Fruit fly (Drosophila melanogaster) whole organism, embryonic: Measurements from ENCODE around the gene nAChRalpha5.

ENCODE experiments used
- Adf1 ChIP-seq: fragments of 200-800 bp; sonication (Bioruptor generic); IDR thresholded peaks from 2 replicates; pipeline ENCODE4 v1.3.6; 2022; ENCODE audit warnings: missing biosample characterization, missing genetic modification characterization
- CG10267 ChIP-seq: fragments of 200-800 bp; sonication (Bioruptor generic); optimal IDR thresholded peaks from 2 replicates; lab custom pipeline; 2018; ENCODE audit warnings: missing biosample characterization, mild to moderate bottlenecking, missing genetic modification characterization, moderate library complexity
- CG10979 ChIP-seq: fragments of 200-800 bp; sonication (Bioruptor generic); optimal IDR thresholded peaks from 2 replicates; lab custom pipeline; 2018; ENCODE audit warnings: missing biosample characterization, mild to moderate bottlenecking, missing genetic modification characterization, moderate library complexity
- CG11456 ChIP-seq: fragments of 200-800 bp; sonication (Bioruptor generic); IDR thresholded peaks from 3 replicates; pipeline ENCODE4 v1.3.6; 2022; ENCODE audit warnings: missing biosample characterization, missing genetic modification characterization
- CG11695 ChIP-seq: fragments of 200-800 bp; sonication (Bioruptor generic); IDR thresholded peaks from 3 replicates; pipeline ENCODE4 v1.3.6; 2022; ENCODE audit warnings: missing biosample characterization, missing genetic modification characterization
- CG12659 ChIP-seq: fragments of 200-800 bp; sonication (Bioruptor generic); optimal IDR thresholded peaks from 3 replicates; lab custom pipeline; 2017; ENCODE audit warnings: mild to moderate bottlenecking, missing biosample characterization, missing genetic modification reagents, missing genetic modification characterization
- CG13894 ChIP-seq: fragments of 200-800 bp; sonication (Bioruptor generic); optimal IDR thresholded peaks from 3 replicates; lab custom pipeline; 2018; ENCODE audit warnings: missing biosample characterization, mild to moderate bottlenecking, missing genetic modification characterization, moderate library complexity
- CG1603 ChIP-seq: fragments of 200-800 bp; sonication (Bioruptor generic); optimal IDR thresholded peaks from 2 replicates; lab custom pipeline; 2019; ENCODE audit warnings: missing biosample characterization, mild to moderate bottlenecking, missing genetic modification characterization, moderate library complexity
- CG17328 ChIP-seq: fragments of 200-800 bp; sonication (Bioruptor generic); IDR thresholded peaks from 2 replicates; pipeline ENCODE4 v1.3.6; 2022; ENCODE audit warnings: missing biosample characterization, missing genetic modification characterization
- CG17612 ChIP-seq: fragments of 200-800 bp; sonication (Bioruptor generic); IDR thresholded peaks from 2 replicates; pipeline ENCODE4 v1.3.6; 2022; ENCODE audit warnings: missing biosample characterization, missing genetic modification characterization
- CG2889 ChIP-seq: fragments of 200-800 bp; sonication (Bioruptor generic); IDR thresholded peaks from 3 replicates; pipeline ENCODE4 v1.3.6; 2022; ENCODE audit warnings: missing biosample characterization, missing genetic modification characterization
- CG4360 ChIP-seq: fragments of 200-800 bp; sonication (Bioruptor generic); IDR thresholded peaks from 2 replicates; pipeline ENCODE4 v1.3.6; 2022; ENCODE audit warnings: missing biosample characterization, missing genetic modification characterization
- CG6254 ChIP-seq: fragments of 200-800 bp; sonication (Bioruptor generic); optimal IDR thresholded peaks from 3 replicates; lab custom pipeline; 2017; ENCODE audit warnings: mild to moderate bottlenecking, missing biosample characterization, missing genetic modification reagents, missing genetic modification characterization
- CG6689 ChIP-seq: fragments of 200-800 bp; sonication (Bioruptor generic); IDR thresholded peaks from 2 replicates; pipeline ENCODE4 v1.3.6; 2022; ENCODE audit warnings: missing biosample characterization, missing genetic modification characterization
- D ChIP-seq, 2 experiments: fragments of 200-800 bp in 1 of 2; fragments of >200 bp in 1 of 2; sonication (Bioruptor generic) in 1 of 2; optimal IDR thresholded peaks; 2 replicates in 1 of 2; 3 replicates in 1 of 2; lab custom pipeline; 2017; ENCODE audit warnings: mild to moderate bottlenecking in 1 of 2, missing biosample characterization in 1 of 2, missing genetic modification characterization in 1 of 2, missing genetic modification reagents in 1 of 2
- E2f1 ChIP-seq: fragments of 200-800 bp; sonication (Bioruptor generic); IDR thresholded peaks from 2 replicates; pipeline ENCODE4 v1.3.6; 2022; ENCODE audit warnings: missing biosample characterization, missing genetic modification characterization
- Ets65A ChIP-seq: fragments of 200-800 bp; sonication (Bioruptor generic); peaks from one replicate; lab custom pipeline; 2016; ENCODE audit warnings: missing biosample characterization, missing genetic modification characterization
- HLH3B ChIP-seq: fragments of 200-800 bp; sonication (Bioruptor generic); IDR thresholded peaks from 2 replicates; pipeline ENCODE4 v1.3.6; 2022; ENCODE audit warnings: missing biosample characterization, missing genetic modification characterization
- Med ChIP-seq: fragments of 200-800 bp; sonication (Bioruptor generic); peaks from one replicate; lab custom pipeline; 2016; ENCODE audit warnings: missing biosample characterization, missing genetic modification characterization, mild to moderate bottlenecking, inconsistent platforms, moderate library complexity
- NK7.1 ChIP-seq: fragments of 200-800 bp; sonication (Bioruptor generic); optimal IDR thresholded peaks from 3 replicates; lab custom pipeline; 2016; ENCODE audit warnings: missing biosample characterization, missing genetic modification characterization
- Side ChIP-seq: fragments of 200-800 bp; sonication (Bioruptor generic); optimal IDR thresholded peaks from 2 replicates; lab custom pipeline; 2016; ENCODE audit warnings: missing biosample characterization, missing genetic modification characterization
- abd-A ChIP-seq: fragments of 200-800 bp; sonication (Bioruptor generic); optimal IDR thresholded peaks from 3 replicates; lab custom pipeline; 2019; ENCODE audit warnings: missing biosample characterization, mild to moderate bottlenecking, missing genetic modification characterization, moderate library complexity
- cg ChIP-seq: fragments of 200-800 bp; sonication (Bioruptor generic); optimal IDR thresholded peaks from 3 replicates; lab custom pipeline; 2019; ENCODE audit warnings: missing biosample characterization, mild to moderate bottlenecking, missing genetic modification characterization, moderate library complexity
- crol ChIP-seq: fragments of 200-800 bp; sonication (Bioruptor generic); IDR thresholded peaks from 2 replicates; pipeline ENCODE4 v1.3.6; 2022; ENCODE audit warnings: missing biosample characterization, missing genetic modification characterization
- crp ChIP-seq, 2 experiments: fragments of 200-800 bp; sonication (Bioruptor generic); optimal IDR thresholded peaks; 2 replicates in 1 of 2; 3 replicates in 1 of 2; lab custom pipeline; 2017; ENCODE audit warnings: missing biosample characterization in 2 of 2, missing genetic modification characterization in 2 of 2, mild to moderate bottlenecking in 1 of 2, moderate library complexity in 1 of 2
- da ChIP-seq: fragments of 200-800 bp; sonication (Bioruptor generic); optimal IDR thresholded peaks from 2 replicates; lab custom pipeline; 2016; ENCODE audit warnings: missing biosample characterization, missing genetic modification characterization
- ems ChIP-seq: fragments of 200-800 bp; sonication (Bioruptor generic); optimal IDR thresholded peaks from 3 replicates; lab custom pipeline; 2016; ENCODE audit warnings: missing biosample characterization, missing genetic modification characterization
- ewg ChIP-seq: fragments of 200-800 bp; sonication (Bioruptor generic); optimal IDR thresholded peaks from 3 replicates; lab custom pipeline; 2017; ENCODE audit warnings: mild to moderate bottlenecking, missing biosample characterization, missing genetic modification reagents, missing genetic modification characterization
- fd3F ChIP-seq: fragments of 200-800 bp; sonication (Bioruptor generic); optimal IDR thresholded peaks from 2 replicates; lab custom pipeline; 2018; ENCODE audit warnings: missing biosample characterization, mild to moderate bottlenecking, missing genetic modification characterization, moderate library complexity
- grn ChIP-seq: fragments of 200-800 bp; sonication (Bioruptor generic); optimal IDR thresholded peaks from 3 replicates; lab custom pipeline; 2017; ENCODE audit warnings: missing biosample characterization, missing genetic modification characterization
- klu ChIP-seq: fragments of 200-800 bp; sonication (Bioruptor generic); IDR thresholded peaks from 2 replicates; pipeline ENCODE4 v1.3.6; 2022; ENCODE audit warnings: missing biosample characterization, missing genetic modification characterization
- mam ChIP-seq: fragments of 200-800 bp; sonication (Bioruptor generic); optimal IDR thresholded peaks from 3 replicates; lab custom pipeline; 2016; ENCODE audit warnings: missing biosample characterization, missing genetic modification characterization
- nerfin-2 ChIP-seq: fragments of 200-800 bp; sonication (Bioruptor generic); IDR thresholded peaks from 2 replicates; pipeline ENCODE4 v1.3.6; 2022; ENCODE audit warnings: missing biosample characterization, missing genetic modification characterization; ENCODE audit not compliant: partially characterized antibody
- nmo ChIP-seq: fragments of 200-800 bp; sonication (Bioruptor generic); optimal IDR thresholded peaks from 2 replicates; lab custom pipeline; 2018; ENCODE audit warnings: missing biosample characterization, mild to moderate bottlenecking, missing genetic modification characterization, moderate library complexity
- pros ChIP-seq: fragments of 200-800 bp; sonication (Bioruptor generic); optimal IDR thresholded peaks from 3 replicates; lab custom pipeline; 2019; ENCODE audit warnings: missing biosample characterization, mild to moderate bottlenecking, missing genetic modification characterization, moderate library complexity
- salm ChIP-seq: fragments of 200-800 bp; sonication (Bioruptor generic); optimal IDR thresholded peaks from 2 replicates; lab custom pipeline; 2018; ENCODE audit warnings: missing biosample characterization, mild to moderate bottlenecking, missing genetic modification characterization
- sc ChIP-seq, 3 experiments: fragments of >200 bp in 2 of 3; fragments of 200-800 bp in 1 of 3; sonication (Bioruptor generic) in 1 of 3; optimal IDR thresholded peaks; 2 replicates in 2 of 3; 3 replicates in 1 of 3; lab custom pipeline; 2017; ENCODE audit warnings: mild to moderate bottlenecking in 1 of 3, missing biosample characterization in 1 of 3, missing genetic modification characterization in 1 of 3, missing genetic modification reagents in 1 of 3
- scrt ChIP-seq: fragments of 200-800 bp; sonication (Bioruptor generic); optimal IDR thresholded peaks from 2 replicates; lab custom pipeline; 2018; ENCODE audit warnings: missing biosample characterization, mild to moderate bottlenecking, missing genetic modification characterization, moderate library complexity
- seq ChIP-seq: fragments of 200-800 bp; sonication (Bioruptor generic); IDR thresholded peaks from 2 replicates; pipeline ENCODE4 v1.3.6; 2022; ENCODE audit warnings: missing biosample characterization, missing genetic modification characterization
- sim ChIP-seq: fragments of 200-800 bp; sonication (Bioruptor generic); IDR thresholded peaks from 2 replicates; pipeline ENCODE4 v1.3.6; 2022; ENCODE audit warnings: missing biosample characterization, missing genetic modification characterization
- slbo ChIP-seq: fragments of 200-800 bp; sonication (Bioruptor generic); IDR thresholded peaks from 2 replicates; pipeline ENCODE4 v1.3.6; 2022; ENCODE audit warnings: missing biosample characterization, missing genetic modification characterization
- slp2 ChIP-seq: fragments of 200-800 bp; sonication (Bioruptor generic); optimal IDR thresholded peaks from 2 replicates; lab custom pipeline; 2016; ENCODE audit warnings: missing biosample characterization, missing genetic modification characterization
- stc ChIP-seq: fragments of 200-800 bp; sonication (Bioruptor generic); IDR thresholded peaks from 2 replicates; pipeline ENCODE4 v1.3.6; 2022; ENCODE audit warnings: missing biosample characterization, missing genetic modification characterization
- z ChIP-seq: fragments of 200-800 bp; sonication (Bioruptor generic); IDR thresholded peaks from 3 replicates; pipeline ENCODE4 v1.3.6; 2022; ENCODE audit warnings: missing biosample characterization, missing genetic modification characterization

The nAChRalpha5 gene

dm6 chr2L:14133562-14134539 lies 93.9 kb downstream of the nAChRalpha5 start (continued):
- TF ChIP-seq crp (GFP tag; optimal IDR thresholded peaks at IDR 0.05; lab: Kevin White, UChicago) (peak in 1 of 2 experiments; percentile 27), abd-A (peak; percentile 91), ewg (GFP tag; lab: Kevin White, UChicago) (peak; percentile 92), scrt (GFP tag; lab: Kevin White, UChicago) (peak; percentile 82), CG4360 (GFP tag; lab: Robert Waterston, UW) (no peak), da (GFP tag; lab: Kevin White, UChicago) (no peak), Adf1 (GFP tag; lab: Robert Waterston, UW) (peak; percentile 86)
- TF ChIP-seq, all 482 proteins: peak for 14

dm6 chr2L:14136197-14136596 lies 96.2 kb downstream of the nAChRalpha5 start:
- no peak for TF ChIP-seq CG17612 (GFP tag; lab: Robert Waterston, UW)
- TF ChIP-seq cg (GFP tag; lab: Kevin White, UChicago): peak; percentile 6
- no peak for TF ChIP-seq Side (GFP tag; lab: Kevin White, UChicago)
- no peak for TF ChIP-seq NK7.1 (GFP tag; lab: Kevin White, UChicago)
- no peak for TF ChIP-seq CG17328 (GFP tag; lab: Robert Waterston, UW)
- 0 out of 2 replicates have a peak, but pooled peaks have one; percentile 30 for TF ChIP-seq crol
- TF ChIP-seq pros (GFP tag; lab: Kevin White, UChicago): peak; percentile 87
- TF ChIP-seq ems (GFP tag; lab: Kevin White, UChicago): no peak
- TF ChIP-seq fd3F (GFP tag; lab: Kevin White, UChicago): no peak
- TF ChIP-seq CG2889: 0 out of 3 replicates have a peak, but pooled peaks have one; percentile 20
- peak; percentile 36 for TF ChIP-seq Med (GFP tag; lab: Kevin White, UChicago)
- TF ChIP-seq Ets65A (GFP tag; lab: Kevin White, UChicago): no peak
- TF ChIP-seq nerfin-2 (GFP tag; lab: Robert Waterston, UW): no peak
- peak; percentile 55 for TF ChIP-seq abd-A
- peak; percentile 2; the same call in 1 of the 3 replicates for TF ChIP-seq CG11456 (GFP tag; lab: Robert Waterston, UW)

dm6 chr2L:14141238-14141637 lies 101.3 kb downstream of the nAChRalpha5 start:
- peak; percentile 39 for TF ChIP-seq CG1603
- no peak for TF ChIP-seq seq (GFP tag; lab: Robert Waterston, UW)
- no peak for TF ChIP-seq CG10267 (tag; lab: Kevin White, UChicago)
- TF ChIP-seq nmo (GFP tag; lab: Kevin White, UChicago): peak; percentile 17
- TF ChIP-seq CG6254 (GFP tag; lab: Kevin White, UChicago): no peak
- 0 out of 2 replicates have a peak, but pooled peaks have one; percentile 16 for TF ChIP-seq HLH3B (GFP tag; lab: Robert Waterston, UW)
- peak; percentile 54 for TF ChIP-seq stc (GFP tag; lab: Robert Waterston, UW)
- no peak; the same call in 1 of the 2 replicates for TF ChIP-seq klu (GFP tag; lab: Robert Waterston, UW)
- TF ChIP-seq sim: no peak
- TF ChIP-seq slbo: peak; percentile 59; the same call in 1 of the 2 replicates
- no peak for TF ChIP-seq z
- no peak for TF ChIP-seq E2f1 (GFP tag; lab: Robert Waterston, UW)
- no peak for TF ChIP-seq salm (tag; lab: Kevin White, UChicago)
- TF ChIP-seq CG11695: 0 out of 3 replicates have a peak, but pooled peaks have one; percentile 36
- no peak for TF ChIP-seq slp2
- no peak for TF ChIP-seq grn (GFP tag; lab: Kevin White, UChicago)
- TF ChIP-seq CG13894 (tag; lab: Kevin White, UChicago): peak; percentile 34
- TF ChIP-seq CG12659 (GFP tag; lab: Kevin White, UChicago): peak; percentile 29
- TF ChIP-seq D (optimal IDR thresholded peaks at IDR 0.05; lab: Kevin White, UChicago): no peak
- TF ChIP-seq D (GFP tag; optimal IDR thresholded peaks at IDR 0.05; lab: Kevin White, UChicago): peak; percentile 6
- no peak for TF ChIP-seq sc (optimal IDR thresholded peaks at IDR 0.05; lab: Kevin White, UChicago)
- no peak for TF ChIP-seq sc (GFP tag; optimal IDR thresholded peaks at IDR 0.05; lab: Kevin White, UChicago)
- peak; percentile 40 for TF ChIP-seq mam
- TF ChIP-seq CG6689 (GFP tag; lab: Robert Waterston, UW): peak; percentile 32; the same call in 1 of the 2 replicates
- no peak for TF ChIP-seq CG10979
